Worm (Caenorhabditis elegans) whole organism, L4 larva: ENCODE results near the gene nhr-3.

Source experiments
- ama-1 ChIP-seq: fragments of 150-350 bp; optimal IDR thresholded peaks from 2 replicates; lab custom pipeline; 2014; ENCODE audit warnings: inconsistent platforms, mixed read lengths
- ceh-28 ChIP-seq: fragments of 150-350 bp; optimal IDR thresholded peaks from 2 replicates; lab custom pipeline; 2014; ENCODE audit warnings: missing biosample characterization, missing genetic modification reagents, missing genetic modification characterization
- daf-16 ChIP-seq, 3 experiments: sonication (generic microtip); optimal IDR thresholded peaks; 2 replicates each; lab custom pipeline; 2016 to 2017; ENCODE audit warnings: missing genetic modification characterization in 3 of 3, missing genetic modification reagents in 3 of 3, mild to moderate bottlenecking in 2 of 3, missing compliant biosample characterization in 2 of 3, missing biosample characterization in 1 of 3, moderate library complexity in 1 of 3
- daf-19 ChIP-seq: fragments of 200-800 bp; sonication (Bioruptor generic); conservative IDR thresholded peaks from 2 replicates; pipeline ENCODE4 v1.3.6; 2022; ENCODE audit warnings: missing genetic modification characterization, missing compliant biosample characterization
- hif-1 ChIP-seq, 2 experiments: sonication (generic microtip); optimal IDR thresholded peaks; 2 replicates each; lab custom pipeline; 2016 to 2017; ENCODE audit warnings: missing compliant biosample characterization in 2 of 2, missing genetic modification characterization in 2 of 2, missing genetic modification reagents in 2 of 2, missing genotype in 2 of 2, mild to moderate bottlenecking in 1 of 2
- lin-13 ChIP-seq: fragments of 150-350 bp; optimal IDR thresholded peaks from 2 replicates; lab custom pipeline; 2014; ENCODE audit warnings: missing biosample characterization, missing genetic modification reagents, missing genetic modification characterization
- mdl-1 ChIP-seq, 2 experiments: fragments of 150-350 bp in 1 of 2; sonication (generic microtip) in 1 of 2; optimal IDR thresholded peaks; 2 replicates each; lab custom pipeline; 2014 to 2017; ENCODE audit warnings: missing biosample characterization in 2 of 2, missing genetic modification characterization in 2 of 2
- nhr-11 ChIP-seq: fragments of 150-350 bp; optimal IDR thresholded peaks from 2 replicates; lab custom pipeline; 2014; ENCODE audit warnings: missing biosample characterization, missing genetic modification characterization
- nhr-237 ChIP-seq: sonication (generic microtip); optimal IDR thresholded peaks from 2 replicates; lab custom pipeline; 2017; ENCODE audit warnings: missing biosample characterization, missing genetic modification characterization
- nhr-42 ChIP-seq: fragments of 200-800 bp; sonication (Bioruptor generic); IDR thresholded peaks from 2 replicates; pipeline ENCODE4 v1.3.6; 2022; ENCODE audit warnings: missing genetic modification characterization, missing compliant biosample characterization
- php-3 ChIP-seq: fragments of 200-800 bp; sonication (Bioruptor generic); IDR thresholded peaks from 2 replicates; pipeline ENCODE4 v1.3.6; 2022; ENCODE audit warnings: missing genetic modification reagents, missing genetic modification characterization, missing compliant biosample characterization
- unc-39 ChIP-seq: sonication (generic microtip); optimal IDR thresholded peaks from 2 replicates; lab custom pipeline; 2017; ENCODE audit warnings: missing biosample characterization, missing genetic modification characterization
- zip-11 ChIP-seq: fragments of 200-800 bp; sonication (Bioruptor generic); IDR thresholded peaks from 2 replicates; pipeline ENCODE4 v1.3.6; 2022; ENCODE audit warnings: missing genetic modification characterization, missing compliant biosample characterization

- TF ChIP-seq ceh-28 (tag; lab: Kevin White, UChicago) (peak; percentile 96), mdl-1 (tag; optimal IDR thresholded peaks at IDR 0.05; lab: Kevin White, UChicago) (peak; percentile 89 to 98), lin-13 (peak; percentile 94), ama-1 (lab: Kevin White, UChicago) (no peak), hif-1 (tag; optimal IDR thresholded peaks at IDR 0.05; lab: Kevin White, UChicago) (peak; percentile 78 to 91), php-3 (GFP tag; lab: Robert Waterston, UW) (peak; percentile 99), zip-11 (GFP tag; lab: Robert Waterston, UW) (peak; percentile 78; the same call in 1 of the 2 replicates), daf-19 (peak; percentile 99), nhr-42 (GFP tag; lab: Robert Waterston, UW) (peak; percentile 100), nhr-11 (tag; lab: Kevin White, UChicago) (peak; percentile 99), daf-16 (GFP tag; optimal IDR thresholded peaks at IDR 0.05; lab: Kevin White, UChicago) (peak; percentile 96 to 99), daf-16 (tag; optimal IDR thresholded peaks at IDR 0.05; lab: Kevin White, UChicago) (peak; percentile 97), nhr-237 (tag; lab: Kevin White, UChicago) (peak; percentile 94), unc-39 (tag; lab: Kevin White, UChicago) (peak; percentile 8)
These were observed 32.7 kb upstream of the nhr-3 start for ce11 chrX:14525325-14526305.
